Worm (Caenorhabditis elegans) whole organism, L3 larva: ENCODE results near the gene lmtr-2.

Experiments
- elt-2 ChIP-seq: sonication (generic microtip); optimal IDR thresholded peaks from 2 replicates; lab custom pipeline; 2016; ENCODE audit warnings: missing genetic modification reagents, mild to moderate bottlenecking, missing genetic modification characterization, missing compliant biosample characterization
- nhr-77 ChIP-seq: fragments of 150-350 bp; optimal IDR thresholded peaks from 2 replicates; lab custom pipeline; 2014; ENCODE audit warnings: missing biosample characterization, missing genetic modification characterization

DNA sequence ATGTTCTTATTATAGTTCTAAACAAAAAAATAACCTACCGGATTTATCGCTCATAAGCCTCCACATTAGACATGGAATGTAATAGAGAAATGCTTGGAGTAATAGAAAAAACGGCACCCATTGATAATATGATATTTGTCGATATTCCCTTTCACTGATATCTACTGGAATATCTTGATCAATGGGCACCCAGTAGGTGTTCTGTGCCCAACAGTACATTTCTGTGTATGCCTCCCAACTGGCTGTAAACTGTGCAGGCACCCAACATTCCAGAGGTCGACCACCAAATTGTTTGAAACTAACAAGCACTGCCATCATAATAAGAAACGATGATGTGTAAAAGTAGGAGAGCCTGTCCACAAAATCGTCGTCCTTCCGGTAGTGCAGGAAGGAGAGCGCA, 46.5 kb downstream of the lmtr-2 start:
- TF ChIP-seq elt-2 (tag; lab: Kevin White, UChicago) (no peak), nhr-77 (tag; lab: Kevin White, UChicago) (no peak)
